Worm (Caenorhabditis elegans): ENCODE measurements around the gene nhr-172.

DNA sequence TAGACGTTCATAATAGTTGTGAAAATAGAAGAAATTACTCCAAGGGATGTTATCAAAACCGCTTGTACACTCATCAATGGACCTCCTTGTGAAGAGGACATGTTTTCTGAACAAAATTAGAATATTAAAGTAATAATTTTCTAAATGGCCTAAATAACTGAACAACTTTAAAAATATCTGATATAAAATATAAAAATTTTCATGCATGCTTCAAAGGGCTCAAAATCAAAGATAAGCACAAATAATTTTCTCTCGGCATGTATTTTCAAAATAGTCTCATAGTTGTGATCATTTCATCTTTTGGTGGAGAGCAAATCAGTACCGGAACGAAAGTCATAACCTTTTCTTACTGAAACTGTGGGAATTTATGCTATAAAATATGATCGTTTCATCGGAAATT lies 23.8 kb upstream of the nhr-172 start, which contains the start of gene srbc-8:
- TF ChIP-seq ces-1 (GFP tag; optimal IDR thresholded peaks at IDR 0.05), result no peak
- TF ChIP-seq lin-32 (GFP tag; optimal IDR thresholded peaks at IDR 0.05), result no peak
- no peak for TF ChIP-seq snpc-4 (tag; optimal IDR thresholded peaks at IDR 0.05)

Data from whole organism, mixed stage, embryonic.